Worm (Caenorhabditis elegans) whole organism, L2 larva: ENCODE data around the gene czw-1.

ENCODE experiments used
- R02D3.7 ChIP-seq: fragments of 150-350 bp; optimal IDR thresholded peaks from 2 replicates; lab custom pipeline; 2014; ENCODE audit warnings: missing biosample characterization, missing genetic modification characterization
- aly-2 ChIP-seq: fragments of 150-350 bp; optimal IDR thresholded peaks from 2 replicates; lab custom pipeline; 2014; ENCODE audit warnings: missing biosample characterization, missing genetic modification characterization
- ama-1 ChIP-seq: fragments of 150-350 bp; optimal IDR thresholded peaks from 2 replicates; lab custom pipeline; 2018; ENCODE audit warnings: inconsistent platforms
- ceh-82 ChIP-seq: fragments of 150-350 bp; optimal IDR thresholded peaks from 2 replicates; lab custom pipeline; 2014; ENCODE audit warnings: missing biosample characterization, missing genetic modification characterization
- crh-2 ChIP-seq: sonication (generic microtip); optimal IDR thresholded peaks from 2 replicates; lab custom pipeline; 2017; ENCODE audit warnings: missing biosample characterization, missing genetic modification characterization
- dmd-4 ChIP-seq: sonication (generic microtip); optimal IDR thresholded peaks from 2 replicates; lab custom pipeline; 2017; ENCODE audit warnings: missing biosample characterization, missing genetic modification characterization
- elt-1 ChIP-seq: fragments of 150-350 bp; optimal IDR thresholded peaks from 2 replicates; lab custom pipeline; 2014; ENCODE audit warnings: missing biosample characterization, missing genetic modification characterization
- gmeb-1 ChIP-seq: fragments of 150-350 bp; optimal IDR thresholded peaks from 2 replicates; lab custom pipeline; 2014; ENCODE audit warnings: missing biosample characterization, missing genetic modification characterization
- lin-13 ChIP-seq: fragments of 150-350 bp; optimal IDR thresholded peaks from 2 replicates; lab custom pipeline; 2014; ENCODE audit warnings: missing biosample characterization, missing genetic modification reagents, missing genetic modification characterization
- skn-1 ChIP-seq: sonication (generic microtip); optimal IDR thresholded peaks from 2 replicates; lab custom pipeline; 2017; ENCODE audit warnings: missing biosample characterization, missing genetic modification characterization
- unc-62 ChIP-seq: fragments of 150-350 bp; optimal IDR thresholded peaks from 2 replicates; lab custom pipeline; 2014; ENCODE audit warnings: missing biosample characterization, missing genetic modification reagents, missing genetic modification characterization
- ztf-11 ChIP-seq: sonication (generic microtip); optimal IDR thresholded peaks from 2 replicates; lab custom pipeline; 2017; ENCODE audit warnings: missing biosample characterization, missing genetic modification characterization

DNA sequence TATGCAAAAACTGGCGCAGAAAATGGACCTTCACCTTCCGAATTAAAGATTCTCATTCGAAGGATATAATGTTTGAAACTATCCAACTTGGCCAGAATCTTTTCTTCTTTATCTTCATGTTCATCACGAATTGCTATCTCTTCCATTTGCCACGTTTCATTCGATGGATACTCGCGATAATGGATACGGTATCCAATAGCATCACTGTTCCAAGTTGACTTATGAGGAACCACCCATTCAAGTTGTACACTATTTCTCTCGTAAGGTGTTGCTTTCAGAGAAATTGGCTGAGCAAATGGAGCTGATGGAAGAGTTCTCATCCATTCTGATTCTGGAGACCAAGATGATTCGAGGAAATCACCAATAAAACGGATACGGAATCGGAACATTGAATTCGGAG is 48.1 kb upstream of the czw-1 start:
- TF ChIP-seq gmeb-1 (no peak), lin-13 (GFP tag; lab: Kevin White, UChicago) (no peak), unc-62 (GFP tag; lab: Kevin White, UChicago) (no peak), skn-1 (tag; lab: Kevin White, UChicago) (no peak), ama-1 (lab: Kevin White, UChicago) (no peak), elt-1 (tag; lab: Kevin White, UChicago) (no peak), R02D3.7 (tag; lab: Kevin White, UChicago) (no peak), crh-2 (no peak), ztf-11 (tag; lab: Kevin White, UChicago) (no peak), dmd-4 (tag; lab: Kevin White, UChicago) (no peak), aly-2 (tag; lab: Kevin White, UChicago) (no peak), ceh-82 (no peak)
